Worm (Caenorhabditis elegans) whole organism, L1 larva: ENCODE results near the gene C36C9.11.
"Not testable (repeated sequence)": the region's sequence is repeated elsewhere in the genome, so short reads cannot be mapped to it uniquely, and the experiment has no call there.

Source experiments
- elt-2 ChIP-seq: sonication (generic microtip); optimal IDR thresholded peaks from 2 replicates; lab custom pipeline; 2016; ENCODE audit warnings: missing genetic modification characterization, mild to moderate bottlenecking, inconsistent platforms, missing compliant biosample characterization, missing genetic modification reagents
- ztf-11 ChIP-seq, 2 experiments: sonication (generic microtip); optimal IDR thresholded peaks; 2 replicates each; lab custom pipeline; 2016 to 2017; ENCODE audit warnings: missing genetic modification characterization in 2 of 2, missing biosample characterization in 1 of 2, missing compliant biosample characterization in 1 of 2

ce11 chrX:1690894-1691293 is 3.7 kb downstream of the C36C9.11 start, which contains the start of gene C36C9.6:
- not testable (repeated sequence) for TF ChIP-seq ztf-11 (tag; optimal IDR thresholded peaks at IDR 0.05; lab: Kevin White, UChicago); elt-2 (tag; lab: Kevin White, UChicago)
